Fruit fly (Drosophila melanogaster) whole organism, embryonic: ENCODE results near the gene Bug22.

Experiments
- Antp ChIP-seq: fragments of 200-800 bp; sonication (Bioruptor generic); optimal IDR thresholded peaks from 3 replicates; lab custom pipeline; 2016; ENCODE audit warnings: missing biosample characterization, missing genetic modification characterization
- Bdp1 ChIP-seq: fragments of 200-800 bp; sonication (Bioruptor generic); optimal IDR thresholded peaks from 3 replicates; lab custom pipeline; 2016; ENCODE audit warnings: missing biosample characterization, missing genetic modification characterization
- CG10431 ChIP-seq: fragments of 200-800 bp; sonication (Bioruptor generic); optimal IDR thresholded peaks from 3 replicates; lab custom pipeline; 2018; ENCODE audit warnings: missing biosample characterization, mild to moderate bottlenecking, missing genetic modification characterization
- CG10543 ChIP-seq: fragments of 200-800 bp; sonication (Bioruptor generic); optimal IDR thresholded peaks from 3 replicates; lab custom pipeline; 2017; ENCODE audit warnings: missing biosample characterization, mild to moderate bottlenecking, missing genetic modification characterization, moderate library complexity
- CG10654 ChIP-seq: fragments of 200-800 bp; sonication (Bioruptor generic); optimal IDR thresholded peaks from 2 replicates; lab custom pipeline; 2016; ENCODE audit warnings: missing biosample characterization, missing genetic modification characterization
- CG11696 ChIP-seq: fragments of 200-800 bp; sonication (Bioruptor generic); IDR thresholded peaks from 2 replicates; pipeline ENCODE4 v1.3.6; 2022; ENCODE audit warnings: missing biosample characterization, missing genetic modification characterization
- CG17612 ChIP-seq: fragments of 200-800 bp; sonication (Bioruptor generic); IDR thresholded peaks from 2 replicates; pipeline ENCODE4 v1.3.6; 2022; ENCODE audit warnings: missing biosample characterization, missing genetic modification characterization
- CG18619 ChIP-seq: fragments of 200-800 bp; sonication (Bioruptor generic); optimal IDR thresholded peaks from 3 replicates; lab custom pipeline; 2017; ENCODE audit warnings: missing biosample characterization, mild to moderate bottlenecking, missing genetic modification characterization
- CG2199 ChIP-seq: fragments of 200-800 bp; sonication (Bioruptor generic); IDR thresholded peaks from 3 replicates; pipeline ENCODE4 v1.3.6; 2022; ENCODE audit warnings: missing biosample characterization, missing genetic modification characterization
- CG3065 ChIP-seq: fragments of 200-800 bp; sonication (Bioruptor generic); optimal IDR thresholded peaks from 2 replicates; lab custom pipeline; 2016; ENCODE audit warnings: missing biosample characterization, missing genetic modification characterization
- CG31388 ChIP-seq: fragments of 200-800 bp; sonication (Bioruptor generic); optimal IDR thresholded peaks from 2 replicates; lab custom pipeline; 2016; ENCODE audit warnings: missing biosample characterization, missing genetic modification characterization
- CG32772 ChIP-seq: fragments of 200-800 bp; sonication (Bioruptor generic); IDR thresholded peaks from 2 replicates; pipeline ENCODE4 v1.3.6; 2022; ENCODE audit warnings: missing biosample characterization, missing genetic modification characterization
- CG3995 ChIP-seq: fragments of 200-800 bp; sonication (Bioruptor generic); optimal IDR thresholded peaks from 3 replicates; lab custom pipeline; 2016; ENCODE audit warnings: missing biosample characterization, missing genetic modification characterization
- CG6765 ChIP-seq: fragments of 200-800 bp; sonication (Bioruptor generic); optimal IDR thresholded peaks from 3 replicates; lab custom pipeline; 2017; ENCODE audit warnings: missing biosample characterization, mild to moderate bottlenecking, missing genetic modification characterization
- CG7372 ChIP-seq: fragments of 200-800 bp; sonication (Bioruptor generic); IDR thresholded peaks from 2 replicates; pipeline ENCODE4 v1.3.6; 2022; ENCODE audit warnings: missing biosample characterization, missing genetic modification characterization
- CG7963 ChIP-seq: fragments of 200-800 bp; sonication (Bioruptor generic); IDR thresholded peaks from 3 replicates; pipeline ENCODE4 v1.3.6; 2022; ENCODE audit warnings: missing biosample characterization, missing genetic modification characterization; ENCODE audit not compliant: partially characterized antibody
- CG8281 ChIP-seq: fragments of 200-800 bp; sonication (Bioruptor generic); optimal IDR thresholded peaks from 2 replicates; lab custom pipeline; 2018; ENCODE audit warnings: missing biosample characterization, mild to moderate bottlenecking, missing genetic modification characterization, moderate library complexity
- CG9932 ChIP-seq: fragments of 200-800 bp; sonication (Bioruptor generic); IDR thresholded peaks from 2 replicates; pipeline ENCODE4 v1.3.6; 2022; ENCODE audit warnings: missing biosample characterization, missing genetic modification characterization
- CoRest ChIP-seq: fragments of 200-800 bp; sonication (Bioruptor generic); optimal IDR thresholded peaks from 3 replicates; lab custom pipeline; 2018; ENCODE audit warnings: missing biosample characterization, mild to moderate bottlenecking, missing genetic modification characterization, moderate library complexity
- H15 ChIP-seq: fragments of 200-800 bp; sonication (Bioruptor generic); IDR thresholded peaks from 3 replicates; pipeline ENCODE4 v1.3.6; 2022; ENCODE audit warnings: missing biosample characterization, missing genetic modification characterization
- H2.0 ChIP-seq: fragments of 200-800 bp; sonication (Bioruptor generic); IDR thresholded peaks from 2 replicates; pipeline ENCODE4 v1.3.6; 2022; ENCODE audit warnings: missing biosample characterization, missing genetic modification characterization
- Hsf ChIP-seq: fragments of 200-800 bp; sonication (Bioruptor generic); optimal IDR thresholded peaks from 3 replicates; lab custom pipeline; 2016; ENCODE audit warnings: missing biosample characterization, missing genetic modification characterization
- Lhr ChIP-seq: fragments of 200-800 bp; sonication (Bioruptor generic); optimal IDR thresholded peaks from 3 replicates; lab custom pipeline; 2017; ENCODE audit warnings: mild to moderate bottlenecking, missing biosample characterization, missing genetic modification reagents, missing genetic modification characterization
- MTF-1 ChIP-seq: fragments of 200-800 bp; sonication (Bioruptor generic); optimal IDR thresholded peaks from 2 replicates; lab custom pipeline; 2018; ENCODE audit warnings: missing biosample characterization, mild to moderate bottlenecking, missing genetic modification characterization, borderline replicate concordance
- PHDP ChIP-seq: fragments of 200-800 bp; sonication (Bioruptor generic); optimal IDR thresholded peaks from 3 replicates; lab custom pipeline; 2018; ENCODE audit warnings: missing biosample characterization, mild to moderate bottlenecking, missing genetic modification characterization, moderate library complexity
- Ptx1 ChIP-seq: fragments of 200-800 bp; sonication (Bioruptor generic); IDR thresholded peaks from 2 replicates; pipeline ENCODE4 v1.3.6; 2022; ENCODE audit warnings: missing biosample characterization, missing genetic modification characterization
- Xbp1 ChIP-seq: fragments of 200-800 bp; sonication (Bioruptor generic); optimal IDR thresholded peaks from 3 replicates; lab custom pipeline; 2016; ENCODE audit warnings: missing biosample characterization, mild to moderate bottlenecking, missing genetic modification characterization
- ap ChIP-seq: fragments of 200-800 bp; sonication (Bioruptor generic); IDR thresholded peaks from 2 replicates; pipeline ENCODE4 v1.3.6; 2022; ENCODE audit warnings: missing biosample characterization, missing genetic modification characterization
- ara ChIP-seq: fragments of 200-800 bp; sonication (Bioruptor generic); IDR thresholded peaks from 2 replicates; pipeline ENCODE4 v1.3.6; 2022; ENCODE audit warnings: missing biosample characterization, missing genetic modification characterization
- ash1 ChIP-seq: fragments of 200-800 bp; sonication (Bioruptor generic); optimal IDR thresholded peaks from 2 replicates; lab custom pipeline; 2018; ENCODE audit warnings: missing biosample characterization, mild to moderate bottlenecking, missing genetic modification characterization
- bowl ChIP-seq: fragments of 200-800 bp; sonication (Bioruptor generic); IDR thresholded peaks from 2 replicates; pipeline ENCODE4 v1.3.6; 2022; ENCODE audit warnings: missing biosample characterization, missing genetic modification characterization
- cad ChIP-seq: fragments of >200 bp; optimal IDR thresholded peaks from 2 replicates; lab custom pipeline; 2017; ENCODE audit warnings: missing biosample characterization, missing genetic modification characterization
- disco-r ChIP-seq: fragments of 200-800 bp; sonication (Bioruptor generic); optimal IDR thresholded peaks from 2 replicates; lab custom pipeline; 2016; ENCODE audit warnings: missing biosample characterization, missing genetic modification characterization
- en ChIP-seq: fragments of 200-800 bp; sonication (Bioruptor generic); optimal IDR thresholded peaks from 2 replicates; lab custom pipeline; 2016; ENCODE audit warnings: missing biosample characterization, missing genetic modification characterization
- esg ChIP-seq: fragments of 200-800 bp; sonication (Bioruptor generic); conservative IDR thresholded peaks from 2 replicates; pipeline ENCODE4 v1.3.6; 2022; ENCODE audit warnings: missing biosample characterization, missing genetic modification characterization
- fd3F ChIP-seq: fragments of 200-800 bp; sonication (Bioruptor generic); optimal IDR thresholded peaks from 2 replicates; lab custom pipeline; 2018; ENCODE audit warnings: missing biosample characterization, mild to moderate bottlenecking, missing genetic modification characterization, moderate library complexity
- fu2 ChIP-seq: fragments of 200-800 bp; sonication (Bioruptor generic); optimal IDR thresholded peaks from 2 replicates; lab custom pipeline; 2016; ENCODE audit warnings: missing biosample characterization, missing genetic modification characterization
- grn ChIP-seq: fragments of 200-800 bp; sonication (Bioruptor generic); optimal IDR thresholded peaks from 3 replicates; lab custom pipeline; 2017; ENCODE audit warnings: missing biosample characterization, missing genetic modification characterization
- ham ChIP-seq: fragments of 200-800 bp; sonication (Bioruptor generic); IDR thresholded peaks from 2 replicates; pipeline ENCODE4 v1.3.6; 2022; ENCODE audit warnings: missing biosample characterization, missing genetic modification characterization
- hth ChIP-seq: fragments of >200 bp; optimal IDR thresholded peaks from 2 replicates; lab custom pipeline; 2017; ENCODE audit warnings: inconsistent platforms
- insv ChIP-seq, 2 experiments: fragments of 200-800 bp; sonication (Bioruptor generic); optimal IDR thresholded peaks; 3 replicates each; lab custom pipeline; 2016 to 2018; ENCODE audit warnings: missing biosample characterization in 2 of 2, missing genetic modification characterization in 2 of 2
- inv ChIP-seq: fragments of 200-800 bp; sonication (Bioruptor generic); IDR thresholded peaks from 2 replicates; pipeline ENCODE4 v1.3.6; 2022; ENCODE audit warnings: missing biosample characterization, missing genetic modification characterization; ENCODE audit not compliant: partially characterized antibody
- jing ChIP-seq: fragments of 200-800 bp; sonication (Bioruptor generic); optimal IDR thresholded peaks from 2 replicates; lab custom pipeline; 2018; ENCODE audit warnings: missing biosample characterization, mild to moderate bottlenecking, missing genetic modification characterization
- kay ChIP-seq: fragments of 200-800 bp; sonication (Bioruptor generic); optimal IDR thresholded peaks from 2 replicates; lab custom pipeline; 2016; ENCODE audit warnings: missing biosample characterization, missing genetic modification characterization
- lola ChIP-seq, 3 experiments: fragments of >200 bp in 2 of 3; fragments of 200-800 bp in 1 of 3; sonication (Bioruptor generic) in 1 of 3; optimal IDR thresholded peaks; 2 replicates each; lab custom pipeline; 2017 to 2019; ENCODE audit warnings: missing biosample characterization in 3 of 3, missing genetic modification characterization in 3 of 3, mild to moderate bottlenecking in 1 of 3, moderate library complexity in 1 of 3
- mirr ChIP-seq: fragments of 200-800 bp; sonication (Bioruptor generic); optimal IDR thresholded peaks from 3 replicates; lab custom pipeline; 2018; ENCODE audit warnings: missing biosample characterization, mild to moderate bottlenecking, missing genetic modification characterization
- nom ChIP-seq: fragments of 200-800 bp; sonication (Bioruptor generic); optimal IDR thresholded peaks from 2 replicates; lab custom pipeline; 2017; ENCODE audit warnings: missing biosample characterization, missing genetic modification characterization, mild to moderate bottlenecking, moderate library complexity, missing genetic modification reagents
- pan ChIP-seq, 4 experiments: fragments of >200 bp in 3 of 4; fragments of 200-800 bp in 1 of 4; sonication (Bioruptor generic) in 1 of 4; optimal IDR thresholded peaks in 3 of 4; IDR thresholded peaks in 1 of 4; 2 replicates each; pipeline versions ENCODE4 v1.3.6 to Lab custom; 2017 to 2022; ENCODE audit warnings: missing biosample characterization in 2 of 4, missing genetic modification characterization in 2 of 4, mixed read lengths in 1 of 4
- ro ChIP-seq: fragments of 200-800 bp; sonication (Bioruptor generic); IDR thresholded peaks from 2 replicates; pipeline ENCODE4 v1.3.6; 2022; ENCODE audit warnings: missing biosample characterization, missing genetic modification characterization
- run ChIP-seq: fragments of 200-800 bp; sonication (Bioruptor generic); optimal IDR thresholded peaks from 3 replicates; lab custom pipeline; 2018; ENCODE audit warnings: missing biosample characterization, mild to moderate bottlenecking, missing genetic modification characterization
- ttk ChIP-seq: fragments of 200-800 bp; sonication (Bioruptor generic); IDR thresholded peaks from 2 replicates; pipeline ENCODE4 v2.1.2; 2022; ENCODE audit warnings: missing biosample characterization, missing genetic modification characterization

Gene Bug22

dm6 chr2L:10426534-10427048 lies 4.1 kb downstream of the Bug22 start, which contains the start of the genes SmB and KdelR (continued):
- no peak for TF ChIP-seq CG18619 (GFP tag; lab: Kevin White, UChicago)
- TF ChIP-seq CG17612 (GFP tag; lab: Robert Waterston, UW): no peak
- no peak for TF ChIP-seq ro (GFP tag; lab: Robert Waterston, UW)
- no peak for TF ChIP-seq ttk
- TF ChIP-seq mirr (GFP tag; lab: Kevin White, UChicago): no peak
- TF ChIP-seq lola (GFP tag; optimal IDR thresholded peaks at IDR 0.05; lab: Kevin White, UChicago): peak in 1 of 3 experiments; percentile 19
- TF ChIP-seq CG3065: no peak
- no peak for TF ChIP-seq CG31388 (GFP tag; lab: Kevin White, UChicago)
- TF ChIP-seq CG3995: peak; percentile 21
- TF ChIP-seq CG11696: no peak
- no peak for TF ChIP-seq jing (GFP tag; lab: Kevin White, UChicago)
- TF ChIP-seq bowl (GFP tag; lab: Robert Waterston, UW): no peak
- no peak for TF ChIP-seq ham (GFP tag; lab: Robert Waterston, UW)
- no peak for TF ChIP-seq MTF-1
- peak; percentile 4 for TF ChIP-seq nom
- TF ChIP-seq fd3F (GFP tag; lab: Kevin White, UChicago): no peak
- TF ChIP-seq CG10431 (GFP tag; lab: Kevin White, UChicago): peak; percentile 20
- no peak; the same call in 1 of the 2 replicates for TF ChIP-seq CG32772
- TF ChIP-seq CG7963: peak; percentile 76
- TF ChIP-seq CG8281: no peak
- no peak for TF ChIP-seq disco-r (GFP tag; lab: Kevin White, UChicago)
- TF ChIP-seq Bdp1 (GFP tag; lab: Kevin White, UChicago): no peak
- no peak for TF ChIP-seq CG10543
- TF ChIP-seq CG6765: no peak
- peak; percentile 17 for TF ChIP-seq Hsf (GFP tag; lab: Kevin White, UChicago)
- no peak for TF ChIP-seq hth
- TF ChIP-seq CG9932: peak; percentile 28; the same call in 1 of the 2 replicates
- TF ChIP-seq ash1 (GFP tag; lab: Kevin White, UChicago): no peak
- TF ChIP-seq en (GFP tag; lab: Kevin White, UChicago): no peak
- TF ChIP-seq Lhr (GFP tag; lab: Kevin White, UChicago): peak; percentile 56
- peak; percentile 16 for TF ChIP-seq CoRest (tag; lab: Kevin White, UChicago)
- peak; percentile 90 for TF ChIP-seq kay
- no peak for TF ChIP-seq ara (GFP tag; lab: Robert Waterston, UW)
- no peak for TF ChIP-seq cad (GFP tag; lab: Kevin White, UChicago)
- peak; percentile 65; the same call in 1 of the 2 replicates for TF ChIP-seq inv (GFP tag; lab: Robert Waterston, UW)
- no peak for TF ChIP-seq CG7372 (GFP tag; lab: Robert Waterston, UW)
- TF ChIP-seq ap (GFP tag; lab: Robert Waterston, UW): no peak
- no peak for TF ChIP-seq esg
- peak; percentile 97 for TF ChIP-seq Xbp1 (GFP tag; lab: Kevin White, UChicago)
- TF ChIP-seq Ptx1 (GFP tag; lab: Robert Waterston, UW): no peak
- no peak for TF ChIP-seq H2.0
- TF ChIP-seq CG10654 (GFP tag; lab: Kevin White, UChicago): no peak
- peak; percentile 22 for TF ChIP-seq PHDP (tag; lab: Kevin White, UChicago)
- TF ChIP-seq H15 (GFP tag; lab: Robert Waterston, UW): no peak
- no peak for TF ChIP-seq pan (optimal IDR thresholded peaks at IDR 0.05; lab: Kevin White, UChicago)
- no peak for TF ChIP-seq pan (GFP tag; optimal IDR thresholded peaks at IDR 0.05 in 1 of 2, IDR thresholded peaks at IDR 0.05 in 1 of 2)
- TF ChIP-seq CG2199 (GFP tag; lab: Robert Waterston, UW): no peak
- no peak for TF ChIP-seq run (tag; lab: Kevin White, UChicago)
- TF ChIP-seq Antp (GFP tag; lab: Kevin White, UChicago): no peak
- no peak for TF ChIP-seq insv (GFP tag; optimal IDR thresholded peaks at IDR 0.05; lab: Kevin White, UChicago)
- no peak for TF ChIP-seq grn (GFP tag; lab: Kevin White, UChicago)
- TF ChIP-seq fu2 (GFP tag; lab: Kevin White, UChicago): no peak
